Worm (Caenorhabditis elegans) whole organism, L2 larva: ENCODE data around the gene F53F1.3.

Experiments
- C34F6.9 ChIP-seq: fragments of 150-350 bp; optimal IDR thresholded peaks from 2 replicates; lab custom pipeline; 2014; ENCODE audit warnings: missing biosample characterization, missing genetic modification characterization
- F13H6.1 ChIP-seq: sonication (generic microtip); optimal IDR thresholded peaks from 2 replicates; lab custom pipeline; 2016; ENCODE audit warnings: missing genetic modification characterization, missing compliant biosample characterization
- R02D3.7 ChIP-seq: fragments of 150-350 bp; optimal IDR thresholded peaks from 2 replicates; lab custom pipeline; 2014; ENCODE audit warnings: missing biosample characterization, missing genetic modification characterization
- Y55F3AM.14 ChIP-seq: fragments of 200-800 bp; sonication (Bioruptor generic); optimal IDR thresholded peaks from 2 replicates; lab custom pipeline; 2018; ENCODE audit warnings: mild to moderate bottlenecking, missing genetic modification characterization, missing compliant biosample characterization
- ZK546.5 ChIP-seq: sonication (generic microtip); optimal IDR thresholded peaks from 2 replicates; lab custom pipeline; 2017; ENCODE audit warnings: missing biosample characterization, missing genetic modification characterization
- alr-1 ChIP-seq: fragments of 150-350 bp; optimal IDR thresholded peaks from 2 replicates; lab custom pipeline; 2014; ENCODE audit warnings: missing biosample characterization, missing genetic modification characterization
- ama-1 ChIP-seq: fragments of 150-350 bp; optimal IDR thresholded peaks from 2 replicates; lab custom pipeline; 2018; ENCODE audit warnings: inconsistent platforms
- blmp-1 ChIP-seq: sonication (generic microtip); optimal IDR thresholded peaks from 2 replicates; lab custom pipeline; 2017; ENCODE audit warnings: missing genetic modification characterization, mild to moderate bottlenecking, missing compliant biosample characterization, antibody characterized with exemption, moderate library complexity; ENCODE audit not compliant: insufficient read depth
- ceh-16 ChIP-seq: fragments of 150-350 bp; optimal IDR thresholded peaks from 2 replicates; lab custom pipeline; 2014; ENCODE audit warnings: missing biosample characterization, missing genetic modification characterization
- crh-2 ChIP-seq: sonication (generic microtip); optimal IDR thresholded peaks from 2 replicates; lab custom pipeline; 2017; ENCODE audit warnings: missing biosample characterization, missing genetic modification characterization
- egl-27 ChIP-seq: sonication (generic microtip); optimal IDR thresholded peaks from 3 replicates; lab custom pipeline; 2017; ENCODE audit warnings: missing biosample characterization, missing genetic modification reagents, missing genetic modification characterization
- gmeb-1 ChIP-seq: fragments of 150-350 bp; optimal IDR thresholded peaks from 2 replicates; lab custom pipeline; 2014; ENCODE audit warnings: missing biosample characterization, missing genetic modification characterization
- lin-11 ChIP-seq: fragments of 150-350 bp; sonication (generic microtip); optimal IDR thresholded peaks from 2 replicates; lab custom pipeline; 2014; ENCODE audit warnings: missing biosample characterization, missing genetic modification characterization, inconsistent platforms, mixed read lengths
- lin-13 ChIP-seq: fragments of 150-350 bp; optimal IDR thresholded peaks from 2 replicates; lab custom pipeline; 2014; ENCODE audit warnings: missing biosample characterization, missing genetic modification reagents, missing genetic modification characterization
- lin-39 ChIP-seq: fragments of 150-350 bp; optimal IDR thresholded peaks from 2 replicates; lab custom pipeline; 2014; ENCODE audit warnings: missing biosample characterization, missing genetic modification reagents, missing genetic modification characterization
- lsy-2 ChIP-seq, 2 experiments: fragments of 150-350 bp in 1 of 2; sonication (generic microtip) in 1 of 2; optimal IDR thresholded peaks; 2 replicates each; lab custom pipeline; 2014 to 2017; ENCODE audit warnings: missing biosample characterization in 2 of 2, missing genetic modification characterization in 2 of 2
- mab-5 ChIP-seq: fragments of 150-350 bp; optimal IDR thresholded peaks from 2 replicates; lab custom pipeline; 2014; ENCODE audit warnings: missing biosample characterization, missing genetic modification characterization
- mbf-1 ChIP-seq: sonication (generic microtip); optimal IDR thresholded peaks from 2 replicates; lab custom pipeline; 2017; ENCODE audit warnings: missing biosample characterization, missing genetic modification characterization
- nhr-10 ChIP-seq: sonication (generic microtip); optimal IDR thresholded peaks from 2 replicates; lab custom pipeline; 2017; ENCODE audit warnings: missing biosample characterization, missing genetic modification characterization
- nhr-11 ChIP-seq: fragments of 150-350 bp; optimal IDR thresholded peaks from 2 replicates; lab custom pipeline; 2014; ENCODE audit warnings: missing biosample characterization, missing genetic modification characterization
- nhr-12 ChIP-seq: fragments of 150-350 bp; optimal IDR thresholded peaks from 2 replicates; lab custom pipeline; 2014; ENCODE audit warnings: missing biosample characterization, missing genetic modification characterization
- nhr-23 ChIP-seq: fragments of 150-350 bp; optimal IDR thresholded peaks from 2 replicates; lab custom pipeline; 2014; ENCODE audit warnings: missing biosample characterization, missing genetic modification reagents, missing genetic modification characterization
- nhr-237 ChIP-seq: fragments of 150-350 bp; optimal IDR thresholded peaks from 2 replicates; lab custom pipeline; 2014; ENCODE audit warnings: missing biosample characterization, missing genetic modification characterization
- nhr-25 ChIP-seq: fragments of 150-350 bp; sonication (generic microtip); optimal IDR thresholded peaks from 3 replicates; lab custom pipeline; 2014; ENCODE audit warnings: missing biosample characterization, missing genetic modification characterization
- nhr-6 ChIP-seq: fragments of 150-350 bp; optimal IDR thresholded peaks from 2 replicates; lab custom pipeline; 2014; ENCODE audit warnings: missing biosample characterization, missing genetic modification characterization
- peb-1 ChIP-seq: fragments of 150-350 bp; optimal IDR thresholded peaks from 2 replicates; lab custom pipeline; 2014; ENCODE audit warnings: missing biosample characterization, missing genetic modification characterization
- sma-3 ChIP-seq: sonication (generic microtip); optimal IDR thresholded peaks from 2 replicates; lab custom pipeline; 2016; ENCODE audit warnings: missing genetic modification reagents, missing genetic modification characterization, missing compliant biosample characterization
- snpc-4 ChIP-seq: fragments of 150-350 bp; optimal IDR thresholded peaks from 2 replicates; lab custom pipeline; 2014; ENCODE audit warnings: missing biosample characterization, missing genetic modification characterization
- unc-55 ChIP-seq: fragments of 150-350 bp; sonication (generic microtip); optimal IDR thresholded peaks from 3 replicates; lab custom pipeline; 2014; ENCODE audit warnings: missing biosample characterization, missing genetic modification reagents, missing genetic modification characterization
- ztf-1 ChIP-seq: fragments of 200-800 bp; sonication (Bioruptor generic); conservative IDR thresholded peaks from 2 replicates; pipeline ENCODE4 v1.3.6; 2022; ENCODE audit warnings: missing genetic modification characterization, missing compliant biosample characterization
- ztf-11 ChIP-seq: sonication (generic microtip); optimal IDR thresholded peaks from 2 replicates; lab custom pipeline; 2017; ENCODE audit warnings: missing biosample characterization, missing genetic modification characterization
- ztf-4 ChIP-seq: fragments of 150-350 bp; optimal IDR thresholded peaks from 2 replicates; lab custom pipeline; 2014; ENCODE audit warnings: missing biosample characterization, missing genetic modification characterization

Gene F53F1.3

DNA sequence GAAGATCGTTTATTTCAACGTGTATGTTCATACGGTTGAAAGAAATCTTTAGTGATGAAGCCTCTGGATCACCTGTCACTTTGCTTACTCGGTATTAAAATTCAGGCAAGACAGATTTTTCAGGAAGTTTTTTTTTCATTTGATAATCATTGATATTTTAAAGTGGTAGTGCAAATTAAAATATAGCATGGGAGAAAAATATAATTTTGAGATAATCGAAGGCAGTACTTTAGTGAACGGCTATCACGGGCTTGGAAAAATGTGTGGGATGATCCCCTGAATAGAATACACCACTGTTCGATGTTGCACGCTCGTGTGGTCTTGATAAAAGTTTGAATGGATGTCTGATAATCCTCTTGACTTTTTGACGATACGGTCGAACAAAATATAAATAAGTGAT, 19.3 kb downstream of the F53F1.3 start:
- TF ChIP-seq lin-39 (tag; lab: Kevin White, UChicago) (no peak), mbf-1 (tag; lab: Kevin White, UChicago) (no peak), ztf-1 (GFP tag; lab: Robert Waterston, UW) (no peak), nhr-237 (tag; lab: Kevin White, UChicago) (no peak), C34F6.9 (tag; lab: Kevin White, UChicago) (no peak), sma-3 (GFP tag; lab: Kevin White, UChicago) (no peak), ama-1 (lab: Kevin White, UChicago) (no peak), ceh-16 (tag; lab: Kevin White, UChicago) (no peak), alr-1 (tag; lab: Kevin White, UChicago) (no peak), Y55F3AM.14 (GFP tag; lab: Kevin White, UChicago) (no peak), ztf-4 (tag; lab: Kevin White, UChicago) (no peak), ztf-11 (tag; lab: Kevin White, UChicago) (no peak)

DNA sequence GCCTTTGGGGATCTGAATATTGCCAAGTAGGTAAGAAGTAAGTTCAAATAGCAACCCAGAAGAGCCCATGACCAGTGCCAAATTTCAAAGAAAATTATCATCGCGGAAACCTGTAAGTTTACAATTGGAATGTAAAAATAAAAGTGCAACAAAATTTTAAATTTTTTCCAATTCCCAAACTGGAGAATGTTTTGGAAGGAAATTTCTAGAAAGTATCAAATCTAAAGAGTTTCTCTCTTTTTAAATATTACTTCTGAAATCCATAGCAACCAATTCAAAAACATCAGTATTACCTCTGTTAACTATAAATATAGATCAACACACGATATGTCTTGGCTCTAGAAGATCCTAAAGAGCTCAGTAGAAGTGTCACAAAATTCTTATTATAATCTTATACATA, 20.6 kb downstream of the F53F1.3 start, which contains the start of gene srd-19:
srd-19 (minus strand) TSS at position 101 of the 400 bp plus-strand sequence.
- TF ChIP-seq peb-1 (tag; lab: Kevin White, UChicago) (no peak), ceh-16 (tag; lab: Kevin White, UChicago) (no peak), nhr-6 (tag; lab: Kevin White, UChicago) (no peak), lsy-2 (tag; optimal IDR thresholded peaks at IDR 0.05; lab: Kevin White, UChicago) (no peak), ZK546.5 (tag; lab: Kevin White, UChicago) (no peak), nhr-12 (tag; lab: Kevin White, UChicago) (no peak), Y55F3AM.14 (GFP tag; lab: Kevin White, UChicago) (no peak), nhr-25 (tag; lab: Kevin White, UChicago) (no peak), lin-39 (tag; lab: Kevin White, UChicago) (no peak), blmp-1 (no peak), nhr-237 (tag; lab: Kevin White, UChicago) (no peak), F13H6.1 (tag; lab: Kevin White, UChicago) (no peak)

DNA sequence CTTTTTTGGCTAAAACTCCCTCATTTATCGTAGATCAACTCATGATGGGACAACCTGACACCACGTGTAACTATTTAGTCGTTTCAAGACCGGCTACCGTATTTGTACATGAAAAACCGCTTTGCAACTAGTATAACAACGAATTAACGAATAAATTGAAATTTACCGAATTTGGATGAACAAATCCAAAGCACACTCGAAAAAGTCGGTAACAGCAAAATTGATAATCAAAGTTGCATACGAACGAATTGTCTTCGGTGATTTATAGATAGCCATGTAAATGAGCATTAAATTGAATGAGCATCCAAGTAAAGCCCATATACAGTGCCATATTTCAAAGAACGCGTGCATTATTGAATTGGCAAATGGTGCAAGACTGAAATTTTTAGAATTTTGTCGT, 24.3 kb downstream of the F53F1.3 start, which contains the start of gene srd-17:
srd-17 (minus strand) TSS at position 351 of the 400 bp plus-strand sequence.
- TF ChIP-seq snpc-4 (tag; lab: Kevin White, UChicago) (no peak), ztf-4 (tag; lab: Kevin White, UChicago) (no peak), crh-2 (tag; lab: Kevin White, UChicago) (no peak), lin-11 (tag; lab: Kevin White, UChicago) (no peak), nhr-237 (tag; lab: Kevin White, UChicago) (no peak), nhr-10 (tag; lab: Kevin White, UChicago) (no peak), nhr-12 (tag; lab: Kevin White, UChicago) (no peak), nhr-23 (tag; lab: Kevin White, UChicago) (no peak), lin-13 (GFP tag; lab: Kevin White, UChicago) (no peak), F13H6.1 (tag; lab: Kevin White, UChicago) (no peak), mab-5 (tag; lab: Kevin White, UChicago) (no peak), egl-27 (tag; lab: Kevin White, UChicago) (no peak), mbf-1 (tag; lab: Kevin White, UChicago) (no peak), nhr-6 (tag; lab: Kevin White, UChicago) (no peak), lin-39 (tag; lab: Kevin White, UChicago) (no peak), unc-55 (GFP tag; lab: Kevin White, UChicago) (no peak), Y55F3AM.14 (GFP tag; lab: Kevin White, UChicago) (no peak), R02D3.7 (tag; lab: Kevin White, UChicago) (no peak), peb-1 (tag; lab: Kevin White, UChicago) (no peak)
- TF ChIP-seq, all 48 proteins: peak for 0

DNA sequence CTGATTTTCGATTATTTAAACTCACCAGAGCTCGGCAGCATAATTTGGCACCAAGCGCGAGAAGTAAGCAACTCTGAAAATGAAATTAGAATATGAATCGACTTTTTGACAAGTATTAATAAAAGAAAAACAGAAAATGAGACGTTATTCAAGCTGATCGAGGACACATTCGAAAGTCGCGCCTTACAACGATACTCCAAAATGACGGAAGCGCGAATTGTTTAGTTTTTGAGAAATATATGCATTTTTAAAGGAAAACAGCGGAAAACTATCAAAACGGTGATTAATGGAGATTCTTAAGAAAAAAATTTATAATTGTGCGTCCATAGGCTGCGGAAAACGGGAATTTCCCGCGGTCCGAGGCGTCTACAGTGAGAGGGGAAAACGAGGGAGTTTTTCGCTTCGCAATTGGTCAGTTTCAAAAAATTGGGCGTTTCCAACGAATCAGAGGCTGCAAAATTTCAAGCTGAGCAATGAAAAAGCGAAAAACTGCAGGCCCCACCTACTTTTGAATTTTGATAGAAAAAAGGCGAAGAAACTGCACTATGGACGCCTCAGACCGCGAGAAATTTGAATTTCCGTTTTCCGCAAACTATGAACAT, 29.5 kb downstream of the F53F1.3 start, which contains the start of gene mes-4:
mes-4 (minus strand) TSS at position 73 of the 602 bp plus-strand sequence.
- TF ChIP-seq peb-1 (tag; lab: Kevin White, UChicago) (no peak), gmeb-1 (tag; lab: Kevin White, UChicago) (peak; percentile 49)

DNA sequence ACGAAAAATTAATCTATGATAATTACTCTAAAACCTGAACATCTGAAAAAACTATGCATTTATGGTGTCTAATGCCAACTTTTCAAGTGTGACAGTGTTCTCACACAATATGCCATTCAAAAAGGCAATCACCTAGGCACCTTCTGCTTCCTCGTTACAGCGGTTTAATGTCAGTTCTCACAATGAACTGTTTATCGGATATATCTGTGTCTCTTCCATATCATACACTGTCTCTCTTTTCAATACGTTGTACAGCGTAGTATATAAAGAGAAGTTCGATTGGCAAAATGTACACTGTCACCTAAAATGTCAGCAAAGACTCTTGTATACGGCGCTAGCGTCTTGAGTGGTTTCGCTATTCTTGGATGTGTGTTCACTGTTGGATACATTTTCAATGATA, 33.6 kb downstream of the F53F1.3 start, which contains the start of gene col-162:
col-162 (plus strand) TSS at position 301 of the 400 bp plus-strand sequence.
- TF ChIP-seq ztf-4 (tag; lab: Kevin White, UChicago) (no peak), lin-11 (tag; lab: Kevin White, UChicago) (no peak), lsy-2 (tag; optimal IDR thresholded peaks at IDR 0.05; lab: Kevin White, UChicago) (no peak), ceh-16 (tag; lab: Kevin White, UChicago) (no peak), nhr-11 (no peak), ztf-1 (GFP tag; lab: Robert Waterston, UW) (no peak), F13H6.1 (tag; lab: Kevin White, UChicago) (no peak)
